Worm (Caenorhabditis elegans) whole organism, L2 larva: ENCODE data around the gene B0546.5.

Source experiments
- C34F6.9 ChIP-seq: fragments of 150-350 bp; optimal IDR thresholded peaks from 2 replicates; lab custom pipeline; 2014; ENCODE audit warnings: missing biosample characterization, missing genetic modification characterization
- F13H6.1 ChIP-seq: sonication (generic microtip); optimal IDR thresholded peaks from 2 replicates; lab custom pipeline; 2016; ENCODE audit warnings: missing genetic modification characterization, missing compliant biosample characterization
- R02D3.7 ChIP-seq: fragments of 150-350 bp; optimal IDR thresholded peaks from 2 replicates; lab custom pipeline; 2014; ENCODE audit warnings: missing biosample characterization, missing genetic modification characterization
- Y55F3AM.14 ChIP-seq: fragments of 200-800 bp; sonication (Bioruptor generic); optimal IDR thresholded peaks from 2 replicates; lab custom pipeline; 2018; ENCODE audit warnings: mild to moderate bottlenecking, missing genetic modification characterization, missing compliant biosample characterization
- ZK546.5 ChIP-seq: sonication (generic microtip); optimal IDR thresholded peaks from 2 replicates; lab custom pipeline; 2017; ENCODE audit warnings: missing biosample characterization, missing genetic modification characterization
- alr-1 ChIP-seq: fragments of 150-350 bp; optimal IDR thresholded peaks from 2 replicates; lab custom pipeline; 2014; ENCODE audit warnings: missing biosample characterization, missing genetic modification characterization
- aly-2 ChIP-seq: fragments of 150-350 bp; optimal IDR thresholded peaks from 2 replicates; lab custom pipeline; 2014; ENCODE audit warnings: missing biosample characterization, missing genetic modification characterization
- ama-1 ChIP-seq: fragments of 150-350 bp; optimal IDR thresholded peaks from 2 replicates; lab custom pipeline; 2018; ENCODE audit warnings: inconsistent platforms
- blmp-1 ChIP-seq: sonication (generic microtip); optimal IDR thresholded peaks from 2 replicates; lab custom pipeline; 2017; ENCODE audit warnings: missing genetic modification characterization, mild to moderate bottlenecking, missing compliant biosample characterization, antibody characterized with exemption, moderate library complexity; ENCODE audit not compliant: insufficient read depth
- ceh-16 ChIP-seq: fragments of 150-350 bp; optimal IDR thresholded peaks from 2 replicates; lab custom pipeline; 2014; ENCODE audit warnings: missing biosample characterization, missing genetic modification characterization
- ceh-82 ChIP-seq: fragments of 150-350 bp; optimal IDR thresholded peaks from 2 replicates; lab custom pipeline; 2014; ENCODE audit warnings: missing biosample characterization, missing genetic modification characterization
- crh-2 ChIP-seq: sonication (generic microtip); optimal IDR thresholded peaks from 2 replicates; lab custom pipeline; 2017; ENCODE audit warnings: missing biosample characterization, missing genetic modification characterization
- dmd-4 ChIP-seq: sonication (generic microtip); optimal IDR thresholded peaks from 2 replicates; lab custom pipeline; 2017; ENCODE audit warnings: missing biosample characterization, missing genetic modification characterization
- egl-27 ChIP-seq: sonication (generic microtip); optimal IDR thresholded peaks from 3 replicates; lab custom pipeline; 2017; ENCODE audit warnings: missing biosample characterization, missing genetic modification reagents, missing genetic modification characterization
- elt-1 ChIP-seq: fragments of 150-350 bp; optimal IDR thresholded peaks from 2 replicates; lab custom pipeline; 2014; ENCODE audit warnings: missing biosample characterization, missing genetic modification characterization
- elt-3 ChIP-seq: sonication (generic microtip); optimal IDR thresholded peaks from 2 replicates; lab custom pipeline; 2017; ENCODE audit warnings: missing biosample characterization, missing genetic modification characterization
- fos-1 ChIP-seq: fragments of 150-350 bp; optimal IDR thresholded peaks from 2 replicates; lab custom pipeline; 2014; ENCODE audit warnings: missing biosample characterization, missing genetic modification characterization
- gmeb-1 ChIP-seq: fragments of 150-350 bp; optimal IDR thresholded peaks from 2 replicates; lab custom pipeline; 2014; ENCODE audit warnings: missing biosample characterization, missing genetic modification characterization
- lin-11 ChIP-seq: fragments of 150-350 bp; sonication (generic microtip); optimal IDR thresholded peaks from 2 replicates; lab custom pipeline; 2014; ENCODE audit warnings: missing biosample characterization, missing genetic modification characterization, inconsistent platforms, mixed read lengths
- lin-13 ChIP-seq: fragments of 150-350 bp; optimal IDR thresholded peaks from 2 replicates; lab custom pipeline; 2014; ENCODE audit warnings: missing biosample characterization, missing genetic modification reagents, missing genetic modification characterization
- lin-39 ChIP-seq: fragments of 150-350 bp; optimal IDR thresholded peaks from 2 replicates; lab custom pipeline; 2014; ENCODE audit warnings: missing biosample characterization, missing genetic modification reagents, missing genetic modification characterization
- lsy-2 ChIP-seq, 2 experiments: fragments of 150-350 bp in 1 of 2; sonication (generic microtip) in 1 of 2; optimal IDR thresholded peaks; 2 replicates each; lab custom pipeline; 2014 to 2017; ENCODE audit warnings: missing biosample characterization in 2 of 2, missing genetic modification characterization in 2 of 2
- mab-5 ChIP-seq: fragments of 150-350 bp; optimal IDR thresholded peaks from 2 replicates; lab custom pipeline; 2014; ENCODE audit warnings: missing biosample characterization, missing genetic modification characterization
- mbf-1 ChIP-seq: sonication (generic microtip); optimal IDR thresholded peaks from 2 replicates; lab custom pipeline; 2017; ENCODE audit warnings: missing biosample characterization, missing genetic modification characterization
- mdl-1 ChIP-seq, 2 experiments: fragments of 150-350 bp in 1 of 2; sonication (generic microtip) in 1 of 2; optimal IDR thresholded peaks; 2 replicates each; lab custom pipeline; 2017; ENCODE audit warnings: missing biosample characterization in 2 of 2, missing genetic modification characterization in 2 of 2
- nhr-10 ChIP-seq: sonication (generic microtip); optimal IDR thresholded peaks from 2 replicates; lab custom pipeline; 2017; ENCODE audit warnings: missing biosample characterization, missing genetic modification characterization
- nhr-11 ChIP-seq: fragments of 150-350 bp; optimal IDR thresholded peaks from 2 replicates; lab custom pipeline; 2014; ENCODE audit warnings: missing biosample characterization, missing genetic modification characterization
- nhr-12 ChIP-seq: fragments of 150-350 bp; optimal IDR thresholded peaks from 2 replicates; lab custom pipeline; 2014; ENCODE audit warnings: missing biosample characterization, missing genetic modification characterization
- nhr-129 ChIP-seq: fragments of 150-350 bp; optimal IDR thresholded peaks from 2 replicates; lab custom pipeline; 2014; ENCODE audit warnings: missing biosample characterization, missing genetic modification characterization
- nhr-21 ChIP-seq: fragments of 150-350 bp; optimal IDR thresholded peaks from 2 replicates; lab custom pipeline; 2014; ENCODE audit warnings: missing biosample characterization, missing genetic modification characterization
- nhr-23 ChIP-seq: fragments of 150-350 bp; optimal IDR thresholded peaks from 2 replicates; lab custom pipeline; 2014; ENCODE audit warnings: missing biosample characterization, missing genetic modification reagents, missing genetic modification characterization
- nhr-237 ChIP-seq: fragments of 150-350 bp; optimal IDR thresholded peaks from 2 replicates; lab custom pipeline; 2014; ENCODE audit warnings: missing biosample characterization, missing genetic modification characterization
- nhr-25 ChIP-seq: fragments of 150-350 bp; sonication (generic microtip); optimal IDR thresholded peaks from 3 replicates; lab custom pipeline; 2014; ENCODE audit warnings: missing biosample characterization, missing genetic modification characterization
- nhr-6 ChIP-seq: fragments of 150-350 bp; optimal IDR thresholded peaks from 2 replicates; lab custom pipeline; 2014; ENCODE audit warnings: missing biosample characterization, missing genetic modification characterization
- nhr-77 ChIP-seq: fragments of 150-350 bp; optimal IDR thresholded peaks from 2 replicates; lab custom pipeline; 2014; ENCODE audit warnings: missing biosample characterization, missing genetic modification characterization
- peb-1 ChIP-seq: fragments of 150-350 bp; optimal IDR thresholded peaks from 2 replicates; lab custom pipeline; 2014; ENCODE audit warnings: missing biosample characterization, missing genetic modification characterization
- sem-4 ChIP-seq: fragments of 150-350 bp; optimal IDR thresholded peaks from 2 replicates; lab custom pipeline; 2014; ENCODE audit warnings: missing biosample characterization, missing genetic modification reagents, missing genetic modification characterization
- skn-1 ChIP-seq: sonication (generic microtip); optimal IDR thresholded peaks from 2 replicates; lab custom pipeline; 2017; ENCODE audit warnings: missing biosample characterization, missing genetic modification characterization
- sma-3 ChIP-seq: sonication (generic microtip); optimal IDR thresholded peaks from 2 replicates; lab custom pipeline; 2016; ENCODE audit warnings: missing genetic modification reagents, missing genetic modification characterization, missing compliant biosample characterization
- sma-9 ChIP-seq, 2 experiments: fragments of 150-350 bp in 1 of 2; sonication (generic microtip) in 1 of 2; optimal IDR thresholded peaks; 2 replicates each; lab custom pipeline; 2014 to 2016; ENCODE audit warnings: missing genetic modification characterization in 2 of 2, mild to moderate bottlenecking in 1 of 2, missing biosample characterization in 1 of 2, missing compliant biosample characterization in 1 of 2, missing genetic modification reagents in 1 of 2, moderate library complexity in 1 of 2
- snpc-4 ChIP-seq: fragments of 150-350 bp; optimal IDR thresholded peaks from 2 replicates; lab custom pipeline; 2014; ENCODE audit warnings: missing biosample characterization, missing genetic modification characterization
- unc-39 ChIP-seq: fragments of 150-350 bp; optimal IDR thresholded peaks from 2 replicates; lab custom pipeline; 2014; ENCODE audit warnings: missing biosample characterization, missing genetic modification characterization
- unc-55 ChIP-seq: fragments of 150-350 bp; sonication (generic microtip); optimal IDR thresholded peaks from 3 replicates; lab custom pipeline; 2014; ENCODE audit warnings: missing biosample characterization, missing genetic modification reagents, missing genetic modification characterization
- unc-62 ChIP-seq: fragments of 150-350 bp; optimal IDR thresholded peaks from 2 replicates; lab custom pipeline; 2014; ENCODE audit warnings: missing biosample characterization, missing genetic modification reagents, missing genetic modification characterization
- zag-1 ChIP-seq: fragments of 150-350 bp; optimal IDR thresholded peaks from 2 replicates; lab custom pipeline; 2014; ENCODE audit warnings: missing biosample characterization, missing genetic modification characterization
- ztf-1 ChIP-seq: fragments of 200-800 bp; sonication (Bioruptor generic); conservative IDR thresholded peaks from 2 replicates; pipeline ENCODE4 v1.3.6; 2022; ENCODE audit warnings: missing genetic modification characterization, missing compliant biosample characterization
- ztf-11 ChIP-seq: sonication (generic microtip); optimal IDR thresholded peaks from 2 replicates; lab custom pipeline; 2017; ENCODE audit warnings: missing biosample characterization, missing genetic modification characterization
- ztf-4 ChIP-seq: fragments of 150-350 bp; optimal IDR thresholded peaks from 2 replicates; lab custom pipeline; 2014; ENCODE audit warnings: missing biosample characterization, missing genetic modification characterization

B0546.5 gene

ce11 chrIV:3345484-3345883, 44.4 kb downstream of the B0546.5 start:
- TF ChIP-seq R02D3.7, result no peak
- no peak for TF ChIP-seq lsy-2 (tag; optimal IDR thresholded peaks at IDR 0.05; lab: Kevin White, UChicago)
- TF ChIP-seq sma-3 (GFP tag; lab: Kevin White, UChicago), result no peak
- TF ChIP-seq lin-11 (tag; lab: Kevin White, UChicago), result no peak
- no peak for TF ChIP-seq blmp-1
- TF ChIP-seq nhr-129 (tag; lab: Kevin White, UChicago), result no peak

ce11 chrIV:3341170-3341569, 48.7 kb downstream of the B0546.5 start, which contains the start of gene F42A6.2:
F42A6.2 (plus strand) TSS chrIV:3341470.
- TF ChIP-seq egl-27 (no peak), gmeb-1 (tag; lab: Kevin White, UChicago) (no peak), lin-11 (tag; lab: Kevin White, UChicago) (no peak), snpc-4 (no peak), sma-9 (GFP tag; optimal IDR thresholded peaks at IDR 0.05; lab: Kevin White, UChicago) (no peak), sma-9 (tag; optimal IDR thresholded peaks at IDR 0.05; lab: Kevin White, UChicago) (no peak), ceh-16 (no peak), unc-62 (GFP tag; lab: Kevin White, UChicago) (no peak), blmp-1 (no peak), F13H6.1 (tag; lab: Kevin White, UChicago) (no peak), lin-13 (no peak), nhr-129 (tag; lab: Kevin White, UChicago) (no peak), nhr-23 (tag; lab: Kevin White, UChicago) (no peak)

- peak; percentile 68 for TF ChIP-seq ztf-4
- no peak for TF ChIP-seq lin-39 (tag; lab: Kevin White, UChicago)
- no peak for TF ChIP-seq elt-1 (tag; lab: Kevin White, UChicago)
- TF ChIP-seq ZK546.5 (tag; lab: Kevin White, UChicago), result peak; percentile 66
- peak; percentile 88 for TF ChIP-seq nhr-25 (tag; lab: Kevin White, UChicago)
- TF ChIP-seq C34F6.9 (tag; lab: Kevin White, UChicago), result peak; percentile 94
- no peak for TF ChIP-seq ztf-1 (GFP tag; lab: Robert Waterston, UW)
- TF ChIP-seq lin-13, result peak; percentile 92
- TF ChIP-seq ceh-82 (tag; lab: Kevin White, UChicago), result peak; percentile 62
- TF ChIP-seq alr-1 (tag; lab: Kevin White, UChicago), result no peak
- TF ChIP-seq sem-4 (tag; lab: Kevin White, UChicago), result peak; percentile 56
- no peak for TF ChIP-seq nhr-11
- no peak for TF ChIP-seq nhr-23 (tag; lab: Kevin White, UChicago)
- TF ChIP-seq F13H6.1 (tag; lab: Kevin White, UChicago), result peak; percentile 76
- no peak for TF ChIP-seq ceh-16
- peak; percentile 90 for TF ChIP-seq crh-2 (tag; lab: Kevin White, UChicago)
- TF ChIP-seq mdl-1 (tag; optimal IDR thresholded peaks at IDR 0.05; lab: Kevin White, UChicago), result peak in 1 of 2 experiments; percentile 46
- no peak for TF ChIP-seq nhr-10 (tag; lab: Kevin White, UChicago)
- TF ChIP-seq lsy-2 (tag; optimal IDR thresholded peaks at IDR 0.05; lab: Kevin White, UChicago), result peak; percentile 85 to 96
- TF ChIP-seq nhr-12 (tag; lab: Kevin White, UChicago), result no peak
- TF ChIP-seq snpc-4, result peak; percentile 42
- no peak for TF ChIP-seq R02D3.7
- peak; percentile 28 for TF ChIP-seq blmp-1
- no peak for TF ChIP-seq skn-1 (tag; lab: Kevin White, UChicago)
- peak; percentile 80 for TF ChIP-seq lin-11 (tag; lab: Kevin White, UChicago)
- no peak for TF ChIP-seq ztf-11 (tag; lab: Kevin White, UChicago)
- TF ChIP-seq zag-1, result peak; percentile 17
- TF ChIP-seq nhr-21 (tag; lab: Kevin White, UChicago), result peak; percentile 62
- TF ChIP-seq dmd-4 (tag; lab: Kevin White, UChicago), result no peak
- TF ChIP-seq sma-9 (GFP tag; optimal IDR thresholded peaks at IDR 0.05; lab: Kevin White, UChicago), result peak; percentile 70
- TF ChIP-seq sma-9 (tag; optimal IDR thresholded peaks at IDR 0.05; lab: Kevin White, UChicago), result no peak
- TF ChIP-seq unc-62 (GFP tag; lab: Kevin White, UChicago), result no peak
- TF ChIP-seq nhr-129 (tag; lab: Kevin White, UChicago), result peak; percentile 64
- TF ChIP-seq sma-3 (GFP tag; lab: Kevin White, UChicago), result peak; percentile 81
- TF ChIP-seq egl-27, result peak; percentile 8
- no peak for TF ChIP-seq aly-2 (tag; lab: Kevin White, UChicago)
- TF ChIP-seq nhr-237 (tag; lab: Kevin White, UChicago), result no peak
- peak; percentile 64 for TF ChIP-seq ama-1
- no peak for TF ChIP-seq nhr-77 (tag; lab: Kevin White, UChicago)
- TF ChIP-seq fos-1 (tag; lab: Kevin White, UChicago), result peak; percentile 64
- TF ChIP-seq gmeb-1 (tag; lab: Kevin White, UChicago), result peak; percentile 97
- TF ChIP-seq elt-3 (tag; lab: Kevin White, UChicago), result no peak
- peak; percentile 60 for TF ChIP-seq nhr-6 (tag; lab: Kevin White, UChicago)
- TF ChIP-seq mbf-1 (tag; lab: Kevin White, UChicago), result no peak
- peak; percentile 98 for TF ChIP-seq unc-55 (GFP tag; lab: Kevin White, UChicago)
- no peak for TF ChIP-seq peb-1 (tag; lab: Kevin White, UChicago)
- peak; percentile 56 for TF ChIP-seq mab-5
- TF ChIP-seq Y55F3AM.14 (GFP tag; lab: Kevin White, UChicago), result no peak
- no peak for TF ChIP-seq unc-39 (tag; lab: Kevin White, UChicago)
Observed at ce11 chrIV:3338676-3339075, 51.2 kb downstream of the B0546.5 start, which contains the start of gene hrpa-1. hrpa-1 (minus strand) TSS chrIV:3338867.
